Worm (Caenorhabditis elegans) whole organism, late embryonic: ENCODE results near the gene ctf-18.

Source experiments
- K02D7.2 ChIP-seq: sonication (generic microtip); optimal IDR thresholded peaks from 2 replicates; lab custom pipeline; 2017; ENCODE audit warnings: mild to moderate bottlenecking, missing genetic modification characterization, missing compliant biosample characterization
- ama-1 ChIP-seq: fragments of 150-350 bp; optimal IDR thresholded peaks from 2 replicates; lab custom pipeline; 2014
- che-1 ChIP-seq: sonication (generic microtip); optimal IDR thresholded peaks from 2 replicates; lab custom pipeline; 2016; ENCODE audit warnings: mild to moderate bottlenecking, missing genetic modification characterization, missing compliant biosample characterization
- dmd-4 ChIP-seq: sonication (generic microtip); optimal IDR thresholded peaks from 2 replicates; lab custom pipeline; 2016; ENCODE audit warnings: borderline replicate concordance, missing genetic modification characterization, missing compliant biosample characterization
- fax-1 ChIP-seq: sonication (generic microtip); optimal IDR thresholded peaks from 2 replicates; lab custom pipeline; 2016; ENCODE audit warnings: missing genotype, missing genetic modification characterization, missing compliant biosample characterization
- hlh-15 ChIP-seq: sonication (generic microtip); optimal IDR thresholded peaks from 2 replicates; lab custom pipeline; 2016; ENCODE audit warnings: missing genetic modification characterization, missing compliant biosample characterization
- hlh-30 ChIP-seq: sonication (generic microtip); optimal IDR thresholded peaks from 2 replicates; lab custom pipeline; 2017; ENCODE audit warnings: antibody characterized with exemption, missing genetic modification characterization, missing compliant biosample characterization; ENCODE audit not compliant: insufficient read depth
- nhr-11 ChIP-seq: fragments of 150-350 bp; optimal IDR thresholded peaks from 2 replicates; lab custom pipeline; 2014; ENCODE audit warnings: missing biosample characterization, missing genetic modification characterization
- odd-2 ChIP-seq: sonication (generic microtip); optimal IDR thresholded peaks from 2 replicates; lab custom pipeline; 2017; ENCODE audit warnings: antibody characterized with exemption, mild to moderate bottlenecking, missing genetic modification characterization, missing compliant biosample characterization
- pha-4 ChIP-seq: fragments of 150-350 bp; optimal IDR thresholded peaks from 2 replicates; lab custom pipeline; 2018; ENCODE audit warnings: missing biosample characterization, missing genetic modification reagents, missing genetic modification characterization
- pqm-1 ChIP-seq: sonication (generic microtip); optimal IDR thresholded peaks from 2 replicates; lab custom pipeline; 2016; ENCODE audit warnings: missing genetic modification characterization, missing compliant biosample characterization
- ref-2 ChIP-seq: sonication (generic microtip); optimal IDR thresholded peaks from 2 replicates; lab custom pipeline; 2016; ENCODE audit warnings: missing genetic modification characterization, missing compliant biosample characterization
- unc-3 ChIP-seq, 2 experiments: fragments of 200-800 bp in 1 of 2; sonication (Bioruptor generic) in 1 of 2; sonication (generic microtip) in 1 of 2; conservative IDR thresholded peaks in 1 of 2; optimal IDR thresholded peaks in 1 of 2; 2 replicates each; pipeline versions ENCODE4 v1.3.6 to Lab custom; 2016 to 2022; ENCODE audit warnings: missing compliant biosample characterization in 2 of 2, missing genetic modification characterization in 2 of 2, missing genetic modification reagents in 1 of 2
- unc-86 ChIP-seq: sonication (generic microtip); optimal IDR thresholded peaks from 2 replicates; lab custom pipeline; 2016; ENCODE audit warnings: missing genetic modification characterization, missing compliant biosample characterization

DNA sequence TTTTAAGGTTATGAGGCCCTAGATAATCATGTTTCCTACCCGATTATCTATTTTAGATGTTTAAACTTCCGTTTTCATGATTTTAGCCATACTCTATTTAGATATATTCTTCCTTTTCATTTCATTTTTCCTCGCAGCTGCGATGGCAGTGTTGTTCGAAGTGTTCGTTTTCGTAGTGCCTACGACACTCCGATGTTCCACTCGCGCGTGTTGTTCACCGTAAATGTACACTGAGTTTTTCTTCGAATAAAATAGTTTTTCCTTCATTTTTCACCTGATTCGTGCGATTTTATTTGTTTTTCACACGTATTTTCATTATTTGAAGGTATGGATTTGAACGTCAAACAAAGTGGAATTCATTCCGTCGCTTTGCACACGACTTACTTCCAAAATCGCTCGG lies 29.6 kb downstream of the ctf-18 start, which contains the start of gene dis-3:
- TF ChIP-seq hlh-15 (tag; lab: Kevin White, UChicago): no peak
- TF ChIP-seq unc-86 (tag; lab: Kevin White, UChicago): no peak
- no peak for TF ChIP-seq odd-2 (tag; lab: Kevin White, UChicago)
- TF ChIP-seq fax-1 (tag; lab: Kevin White, UChicago): no peak
- TF ChIP-seq pha-4 (tag; lab: Kevin White, UChicago): no peak
- TF ChIP-seq K02D7.2 (tag; lab: Kevin White, UChicago): no peak
- TF ChIP-seq ama-1 (lab: Kevin White, UChicago): no peak
- no peak for TF ChIP-seq che-1 (tag; lab: Kevin White, UChicago)
- TF ChIP-seq unc-3 (GFP tag; conservative IDR thresholded peaks at IDR 0.05; lab: Robert Waterston, UW): no peak
- TF ChIP-seq unc-3 (tag; optimal IDR thresholded peaks at IDR 0.05; lab: Kevin White, UChicago): no peak
- no peak for TF ChIP-seq ref-2 (tag; lab: Kevin White, UChicago)
- no peak for TF ChIP-seq nhr-11 (tag; lab: Kevin White, UChicago)
- no peak for TF ChIP-seq hlh-30 (tag; lab: Kevin White, UChicago)
- TF ChIP-seq dmd-4 (tag; lab: Kevin White, UChicago): no peak
- TF ChIP-seq pqm-1 (tag; lab: Kevin White, UChicago): no peak
